Fruit fly (Drosophila melanogaster) whole organism, wandering third instar larva: Measurements from ENCODE around the gene CG4174.

Experiments
- Abd-B ChIP-seq: fragments of >200 bp; optimal IDR thresholded peaks from 2 replicates; lab custom pipeline; 2017; ENCODE audit warnings: missing biosample characterization, missing genetic modification characterization
- CG32264 ChIP-seq: fragments of 200-800 bp; sonication (Bioruptor generic); optimal IDR thresholded peaks from 2 replicates; lab custom pipeline; 2016; ENCODE audit warnings: missing biosample characterization, missing genetic modification characterization
- CG9705 ChIP-seq: fragments of 200-800 bp; sonication (Bioruptor generic); optimal IDR thresholded peaks from 2 replicates; lab custom pipeline; 2018; ENCODE audit warnings: missing biosample characterization, mild to moderate bottlenecking, missing genetic modification characterization
- CrebA ChIP-seq: fragments of 200-800 bp; sonication (Bioruptor generic); optimal IDR thresholded peaks from 2 replicates; lab custom pipeline; 2016; ENCODE audit warnings: missing biosample characterization, mild to moderate bottlenecking, missing genetic modification characterization, borderline replicate concordance
- Dfd ChIP-seq: fragments of >200 bp; optimal IDR thresholded peaks from 2 replicates; lab custom pipeline; 2017; ENCODE audit warnings: missing biosample characterization, missing genetic modification characterization
- Dif ChIP-seq: fragments of 200-275, 200-300 bp; sonication (Bioruptor generic); optimal IDR thresholded peaks from 2 replicates; lab custom pipeline; 2018; ENCODE audit warnings: missing biosample characterization, missing genetic modification characterization; ENCODE audit not compliant: partially characterized antibody
- GATAd ChIP-seq: sonication (Bioruptor generic); optimal IDR thresholded peaks from 2 replicates; lab custom pipeline; 2016; ENCODE audit warnings: missing biosample characterization, missing genetic modification characterization
- HLH106 ChIP-seq: fragments of 200-800 bp; optimal IDR thresholded peaks from 3 replicates; lab custom pipeline; 2019; ENCODE audit warnings: missing biosample characterization, mild to moderate bottlenecking, missing genetic modification characterization, moderate library complexity
- Hnf4 ChIP-seq: fragments of 200-800 bp; sonication (Bioruptor generic); optimal IDR thresholded peaks from 2 replicates; lab custom pipeline; 2016; ENCODE audit warnings: missing biosample characterization, mild to moderate bottlenecking, missing genetic modification characterization
- Hr83 ChIP-seq: fragments of 200-300 bp; sonication (Bioruptor generic); optimal IDR thresholded peaks from 2 replicates; lab custom pipeline; 2016; ENCODE audit warnings: missing biosample characterization, mild to moderate bottlenecking, missing genetic modification characterization, moderate library complexity; ENCODE audit not compliant: poor library complexity, severe bottlenecking
- Jra ChIP-seq: sonication (Bioruptor generic); optimal IDR thresholded peaks from 2 replicates; lab custom pipeline; 2016; ENCODE audit warnings: missing biosample characterization, missing genetic modification characterization
- Mio ChIP-seq: sonication (Bioruptor generic); optimal IDR thresholded peaks from 2 replicates; lab custom pipeline; 2016; ENCODE audit warnings: missing biosample characterization, missing genetic modification characterization
- N ChIP-seq: fragments of >200 bp; optimal IDR thresholded peaks from 2 replicates; lab custom pipeline; 2018; ENCODE audit warnings: missing biosample characterization, missing external identifiers, missing genetic modification characterization
- OdsH ChIP-seq: fragments of 200-800 bp; sonication (Bioruptor generic); optimal IDR thresholded peaks from 2 replicates; lab custom pipeline; 2016; ENCODE audit warnings: missing biosample characterization, mild to moderate bottlenecking, missing genetic modification characterization
- Sp1 ChIP-seq: fragments of 200-800 bp; sonication (Bioruptor generic); optimal IDR thresholded peaks from 3 replicates; lab custom pipeline; 2019; ENCODE audit warnings: missing biosample characterization, mild to moderate bottlenecking, missing genetic modification characterization, moderate library complexity
- Vsx2 ChIP-seq: fragments of 200-300, 225-300 bp; sonication (Bioruptor generic); optimal IDR thresholded peaks from 2 replicates; lab custom pipeline; 2018; ENCODE audit warnings: missing biosample characterization, missing genetic modification characterization; ENCODE audit not compliant: partially characterized antibody
- br ChIP-seq: fragments of 200-800 bp; sonication (Bioruptor generic); optimal IDR thresholded peaks from 2 replicates; lab custom pipeline; 2016; ENCODE audit warnings: missing biosample characterization, missing genetic modification characterization
- brk ChIP-seq: fragments of 200-800 bp; sonication (Bioruptor generic); optimal IDR thresholded peaks from 2 replicates; lab custom pipeline; 2016; ENCODE audit warnings: missing biosample characterization, mild to moderate bottlenecking, missing genetic modification characterization
- dmrt93B ChIP-seq: fragments of 200-800 bp; sonication (Bioruptor generic); optimal IDR thresholded peaks from 2 replicates; lab custom pipeline; 2018; ENCODE audit warnings: missing biosample characterization, mild to moderate bottlenecking, missing genetic modification characterization
- dsf ChIP-seq: sonication (Bioruptor generic); optimal IDR thresholded peaks from 2 replicates; lab custom pipeline; 2016; ENCODE audit warnings: missing biosample characterization, missing genetic modification characterization, borderline replicate concordance
- foxo ChIP-seq, 2 experiments: fragments of 200-800 bp; sonication (Bioruptor generic); optimal IDR thresholded peaks; 2 replicates in 1 of 2; 3 replicates in 1 of 2; lab custom pipeline; 2016 to 2017; ENCODE audit warnings: missing biosample characterization in 2 of 2, missing genetic modification characterization in 2 of 2
- fru ChIP-seq: fragments of 200-800 bp; sonication (Bioruptor generic); optimal IDR thresholded peaks from 3 replicates; lab custom pipeline; 2016; ENCODE audit warnings: missing biosample characterization, mild to moderate bottlenecking, missing genetic modification characterization
- h ChIP-seq: fragments of 200-800 bp; sonication (Bioruptor generic); optimal IDR thresholded peaks from 3 replicates; lab custom pipeline; 2016; ENCODE audit warnings: missing biosample characterization, mild to moderate bottlenecking, missing genetic modification characterization
- lola ChIP-seq: fragments of >200 bp; optimal IDR thresholded peaks from 2 replicates; lab custom pipeline; 2017; ENCODE audit warnings: missing biosample characterization, missing genetic modification characterization
- pan ChIP-seq: fragments of >200 bp; optimal IDR thresholded peaks from 2 replicates; lab custom pipeline; 2017
- psq ChIP-seq: fragments of 200-800 bp; sonication (Bioruptor generic); optimal IDR thresholded peaks from 3 replicates; lab custom pipeline; 2017; ENCODE audit warnings: missing biosample characterization, mild to moderate bottlenecking, missing genetic modification characterization, moderate library complexity
- rgr ChIP-seq: fragments of 200-800 bp; sonication (Bioruptor generic); optimal IDR thresholded peaks from 3 replicates; lab custom pipeline; 2016; ENCODE audit warnings: missing biosample characterization, mild to moderate bottlenecking, missing genetic modification characterization
- sage ChIP-seq: fragments of 200-800 bp; sonication (Bioruptor generic); optimal IDR thresholded peaks from 2 replicates; lab custom pipeline; 2016; ENCODE audit warnings: missing biosample characterization, mild to moderate bottlenecking, missing genetic modification characterization
- sv ChIP-seq: fragments of 200-800 bp; sonication (Bioruptor generic); optimal IDR thresholded peaks from 3 replicates; lab custom pipeline; 2016; ENCODE audit warnings: missing biosample characterization, missing genetic modification characterization
- tai ChIP-seq: sonication (Bioruptor generic); optimal IDR thresholded peaks from 2 replicates; lab custom pipeline; 2016; ENCODE audit warnings: missing biosample characterization, missing genetic modification characterization
- woc ChIP-seq: sonication (Bioruptor generic); optimal IDR thresholded peaks from 2 replicates; lab custom pipeline; 2016; ENCODE audit warnings: missing biosample characterization, mild to moderate bottlenecking, missing genetic modification characterization

The CG4174 gene

DNA sequence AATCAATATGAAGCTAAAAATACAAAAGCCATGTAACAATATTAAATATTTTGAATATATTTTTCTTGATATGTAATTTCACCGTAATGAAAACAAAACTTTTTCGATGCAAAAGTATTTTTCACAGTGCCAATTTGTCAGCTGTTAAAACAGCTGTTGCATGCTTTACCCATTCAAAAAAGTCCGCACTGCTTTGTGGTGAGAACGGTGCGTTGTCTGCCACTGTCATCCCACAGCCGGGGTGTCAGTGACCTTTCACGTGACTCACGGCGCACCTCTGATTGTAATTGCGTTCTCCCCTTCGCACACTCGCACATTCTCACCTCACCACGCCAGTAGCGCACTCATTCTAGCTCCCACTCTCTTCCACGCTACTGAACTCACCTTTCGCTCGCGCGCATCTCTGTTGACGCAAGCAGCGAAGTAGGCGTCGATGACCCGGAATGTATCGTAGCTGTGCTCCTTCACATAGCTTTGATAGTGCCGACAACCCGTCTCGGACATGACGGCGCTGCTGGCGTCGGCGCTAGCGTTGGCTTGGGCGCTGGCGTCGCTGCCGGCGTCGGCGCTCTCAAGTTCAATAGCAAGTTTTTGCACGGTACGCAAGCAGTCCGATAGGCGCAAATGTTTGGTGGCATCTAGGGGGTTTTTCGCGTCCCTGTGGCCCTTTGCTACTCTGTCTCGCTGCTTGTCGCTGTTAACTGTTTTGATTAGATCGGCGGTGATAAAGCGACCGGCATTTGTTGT is 3.4 kb upstream of the CG4174 start (continued):
- TF ChIP-seq OdsH (GFP tag; lab: Kevin White, UChicago): no peak
- TF ChIP-seq tai (GFP tag; lab: Kevin White, UChicago): no peak
- TF ChIP-seq fru (GFP tag; lab: Kevin White, UChicago): peak; percentile 64
- TF ChIP-seq Dif: no peak

DNA sequence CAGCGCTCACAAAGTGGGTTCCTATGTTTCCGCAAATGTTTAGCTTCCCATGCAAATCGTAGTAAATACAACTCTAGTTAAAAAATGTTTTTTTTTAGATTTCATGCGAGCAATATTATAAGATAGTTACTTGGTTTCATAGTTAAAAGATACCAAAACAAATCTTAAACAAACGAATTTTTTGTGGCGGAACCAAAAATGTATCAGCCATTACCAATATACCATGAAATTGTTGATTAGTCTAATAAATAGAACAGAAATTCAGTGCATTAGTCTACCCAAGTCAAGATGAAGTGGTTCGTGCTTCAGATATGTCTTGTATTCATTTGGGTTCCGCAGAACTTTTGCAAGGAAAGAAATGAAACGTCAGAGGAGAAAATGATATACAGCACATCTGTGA is 6.1 kb downstream of the CG4174 start, which contains the start of gene CG32199:
TSS of gene CG32199 (plus strand) at position 301 of the 400 bp plus-strand sequence.
- TF ChIP-seq pan (lab: Kevin White, UChicago) (no peak), brk (GFP tag; lab: Kevin White, UChicago) (no peak), Hnf4 (GFP tag; lab: Kevin White, UChicago) (no peak), Dif (no peak), dmrt93B (no peak), tai (GFP tag; lab: Kevin White, UChicago) (no peak), psq (GFP tag; lab: Kevin White, UChicago) (no peak), sv (GFP tag; lab: Kevin White, UChicago) (no peak), Mio (no peak), Hr83 (GFP tag; lab: Kevin White, UChicago) (no peak), Vsx2 (no peak), CrebA (GFP tag; lab: Kevin White, UChicago) (no peak), Dfd (GFP tag; lab: Kevin White, UChicago) (no peak)

- TF ChIP-seq Vsx2 (no peak), OdsH (GFP tag; lab: Kevin White, UChicago) (no peak), Jra (GFP tag; lab: Kevin White, UChicago) (no peak), GATAd (GFP tag; lab: Kevin White, UChicago) (no peak)
Observed at dm6 chr3L:18609320-18609719, 8.4 kb downstream of the CG4174 start, which contains the start of gene CG32201. TSS of gene CG32201 (plus strand) at chr3L:18609620.

dm6 chr3L:18607162-18607561 is 10.6 kb downstream of the CG4174 start, which contains the start of gene CG18231:
TSS of gene CG18231 (plus strand) at chr3L:18607462.
- no peak for TF ChIP-seq HLH106
- no peak for TF ChIP-seq sage (GFP tag; lab: Kevin White, UChicago)
- TF ChIP-seq CG32264 (GFP tag; lab: Kevin White, UChicago): no peak
- TF ChIP-seq N (GFP tag; lab: Kevin White, UChicago): no peak
- no peak for TF ChIP-seq Hnf4 (GFP tag; lab: Kevin White, UChicago)
- TF ChIP-seq dsf (GFP tag; lab: Kevin White, UChicago): no peak
- TF ChIP-seq Mio: no peak
- no peak for TF ChIP-seq h (GFP tag; lab: Kevin White, UChicago)
- no peak for TF ChIP-seq woc (GFP tag; lab: Kevin White, UChicago)
- TF ChIP-seq OdsH (GFP tag; lab: Kevin White, UChicago): no peak
- no peak for TF ChIP-seq pan (lab: Kevin White, UChicago)
- no peak for TF ChIP-seq psq (GFP tag; lab: Kevin White, UChicago)
- no peak for TF ChIP-seq Hr83 (GFP tag; lab: Kevin White, UChicago)

- no peak for TF ChIP-seq pan (lab: Kevin White, UChicago)
- no peak for TF ChIP-seq lola (GFP tag; lab: Kevin White, UChicago)
- TF ChIP-seq, all 38 proteins: peak for 0
Observed at dm6 chr3L:18605172-18605571, 12.6 kb downstream of the CG4174 start, which contains the start of gene CG18233. TSS of gene CG18233 (plus strand) at chr3L:18605472.

DNA sequence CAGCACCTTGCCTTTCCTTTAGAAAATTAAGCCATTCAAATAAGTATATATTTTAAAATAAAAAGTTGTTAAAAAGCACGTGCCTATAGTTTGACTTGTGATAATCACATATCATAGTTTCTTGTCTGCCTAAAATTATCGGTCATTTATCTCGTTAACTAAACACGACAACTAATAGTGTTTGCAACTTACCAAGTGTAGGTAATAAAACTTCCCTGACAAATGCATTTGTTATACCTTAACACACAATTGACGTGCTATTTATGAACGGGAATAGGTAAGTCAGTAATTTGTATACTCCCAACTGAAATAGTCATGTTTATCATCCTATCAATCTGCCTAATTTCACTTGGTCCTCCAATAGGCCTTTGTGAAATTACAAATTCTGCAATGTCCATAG is 14.6 kb downstream of the CG4174 start, which contains the start of gene CG18234:
TSS of gene CG18234 (plus strand) at position 301 of the 400 bp plus-strand sequence.
- TF ChIP-seq h (GFP tag; lab: Kevin White, UChicago) (no peak), OdsH (GFP tag; lab: Kevin White, UChicago) (no peak), foxo (GFP tag; optimal IDR thresholded peaks at IDR 0.05; lab: Kevin White, UChicago) (no peak), fru (GFP tag; lab: Kevin White, UChicago) (no peak), br (GFP tag; lab: Kevin White, UChicago) (no peak), dsf (GFP tag; lab: Kevin White, UChicago) (no peak), Sp1 (GFP tag; lab: Kevin White, UChicago) (no peak), Abd-B (GFP tag; lab: Kevin White, UChicago) (no peak), rgr (GFP tag; lab: Kevin White, UChicago) (no peak), GATAd (GFP tag; lab: Kevin White, UChicago) (no peak), brk (GFP tag; lab: Kevin White, UChicago) (no peak), Mio (no peak), Jra (GFP tag; lab: Kevin White, UChicago) (no peak), lola (GFP tag; lab: Kevin White, UChicago) (no peak), Vsx2 (no peak), tai (GFP tag; lab: Kevin White, UChicago) (no peak), dmrt93B (no peak), CG9705 (GFP tag; lab: Kevin White, UChicago) (no peak)
- TF ChIP-seq, all 38 proteins: peak for 0
